Fruit fly (Drosophila melanogaster) whole organism, embryonic: ENCODE measurements around the gene CG32073.
A peak's percentile ranks its signal among the peaks of the same experiment; 100 is the strongest.

ENCODE experiments used
- ATbp ChIP-seq: fragments of 200-800 bp; sonication (Bioruptor generic); optimal IDR thresholded peaks from 2 replicates; lab custom pipeline; 2017; ENCODE audit warnings: missing biosample characterization, mild to moderate bottlenecking, missing genetic modification characterization, missing genetic modification reagents
- CG10267 ChIP-seq: fragments of 200-800 bp; sonication (Bioruptor generic); optimal IDR thresholded peaks from 2 replicates; lab custom pipeline; 2018; ENCODE audit warnings: missing biosample characterization, mild to moderate bottlenecking, missing genetic modification characterization, moderate library complexity
- CG11093 ChIP-seq: fragments of 200-800 bp; sonication (Bioruptor generic); IDR thresholded peaks from 3 replicates; pipeline ENCODE4 v1.3.6; 2022; ENCODE audit warnings: missing biosample characterization, missing genetic modification characterization
- CG11247 ChIP-seq: fragments of 200-800 bp; sonication (Bioruptor generic); IDR thresholded peaks from 2 replicates; pipeline ENCODE4 v1.3.6; 2022; ENCODE audit warnings: missing biosample characterization, missing genetic modification characterization
- CG11695 ChIP-seq: fragments of 200-800 bp; sonication (Bioruptor generic); IDR thresholded peaks from 3 replicates; pipeline ENCODE4 v1.3.6; 2022; ENCODE audit warnings: missing biosample characterization, missing genetic modification characterization
- CG11723 ChIP-seq: fragments of 200-800 bp; sonication (Bioruptor generic); optimal IDR thresholded peaks from 2 replicates; lab custom pipeline; 2017; ENCODE audit warnings: missing biosample characterization, mild to moderate bottlenecking, missing genetic modification characterization
- CG12104 ChIP-seq: fragments of 200-800 bp; sonication (Bioruptor generic); optimal IDR thresholded peaks from 3 replicates; lab custom pipeline; 2016; ENCODE audit warnings: missing biosample characterization, missing genetic modification characterization
- CG12236 ChIP-seq: fragments of 200-800 bp; sonication (Bioruptor generic); optimal IDR thresholded peaks from 2 replicates; lab custom pipeline; 2016; ENCODE audit warnings: missing biosample characterization, missing genetic modification characterization
- CG14860 ChIP-seq: fragments of 200-800 bp; sonication (Bioruptor generic); IDR thresholded peaks from 3 replicates; pipeline ENCODE4 v1.3.6; 2022; ENCODE audit warnings: missing biosample characterization, missing genetic modification characterization; ENCODE audit not compliant: partially characterized antibody
- CG1603 ChIP-seq: fragments of 200-800 bp; sonication (Bioruptor generic); optimal IDR thresholded peaks from 2 replicates; lab custom pipeline; 2019; ENCODE audit warnings: missing biosample characterization, mild to moderate bottlenecking, missing genetic modification characterization, moderate library complexity
- CG1647 ChIP-seq: fragments of 200-800 bp; sonication (Bioruptor generic); optimal IDR thresholded peaks from 3 replicates; lab custom pipeline; 2016; ENCODE audit warnings: missing biosample characterization, missing genetic modification characterization
- CG16813 ChIP-seq: fragments of 200-800 bp; sonication (Bioruptor generic); IDR thresholded peaks from 3 replicates; pipeline ENCODE4 v1.3.6; 2022; ENCODE audit warnings: missing biosample characterization, missing genetic modification characterization; ENCODE audit not compliant: partially characterized antibody
- CG17361 ChIP-seq: fragments of 200-800 bp; sonication (Bioruptor generic); IDR thresholded peaks from 3 replicates; pipeline ENCODE4 v1.3.6; 2022; ENCODE audit warnings: missing biosample characterization, missing genetic modification characterization
- CG17385 ChIP-seq: fragments of 200-800 bp; sonication (Bioruptor generic); optimal IDR thresholded peaks from 3 replicates; lab custom pipeline; 2018; ENCODE audit warnings: missing biosample characterization, mild to moderate bottlenecking, missing genetic modification characterization
- CG18011 ChIP-seq: fragments of 200-800 bp; sonication (Bioruptor generic); optimal IDR thresholded peaks from 2 replicates; lab custom pipeline; 2017; ENCODE audit warnings: missing biosample characterization, missing genetic modification characterization, mild to moderate bottlenecking, moderate library complexity, missing genotype
- CG18764 ChIP-seq: fragments of 200-800 bp; sonication (Bioruptor generic); optimal IDR thresholded peaks from 3 replicates; lab custom pipeline; 2016; ENCODE audit warnings: missing biosample characterization, missing genetic modification characterization
- CG2712 ChIP-seq: fragments of 200-800 bp; optimal IDR thresholded peaks from 3 replicates; lab custom pipeline; 2019; ENCODE audit warnings: missing biosample characterization, mild to moderate bottlenecking, missing genetic modification characterization, moderate library complexity
- CG2875 ChIP-seq: fragments of 200-800 bp; sonication (Bioruptor generic); optimal IDR thresholded peaks from 2 replicates; lab custom pipeline; 2017; ENCODE audit warnings: missing biosample characterization, mild to moderate bottlenecking, missing genetic modification characterization, missing genetic modification reagents
- CG33213 ChIP-seq: fragments of 200-800 bp; sonication (Bioruptor generic); optimal IDR thresholded peaks from 3 replicates; lab custom pipeline; 2016; ENCODE audit warnings: missing biosample characterization, missing genetic modification characterization
- CG34422 ChIP-seq: fragments of 200-800 bp; sonication (Bioruptor generic); IDR thresholded peaks from 3 replicates; pipeline ENCODE4 v1.3.6; 2022; ENCODE audit warnings: missing biosample characterization, missing genetic modification characterization
- CG7357 ChIP-seq: fragments of 200-800 bp; sonication (Bioruptor generic); IDR thresholded peaks from 3 replicates; pipeline ENCODE4 v1.3.6; 2022; ENCODE audit warnings: missing biosample characterization, missing genetic modification characterization
- CG8765 ChIP-seq: fragments of 200-800 bp; sonication (Bioruptor generic); IDR thresholded peaks from 2 replicates; pipeline ENCODE4 v1.3.6; 2022; ENCODE audit warnings: missing biosample characterization, missing genetic modification characterization
- CG8924 ChIP-seq: fragments of 200-800 bp; optimal IDR thresholded peaks from 3 replicates; lab custom pipeline; 2019; ENCODE audit warnings: missing biosample characterization, mild to moderate bottlenecking, missing genetic modification characterization, moderate library complexity
- CG9215 ChIP-seq: fragments of 200-800 bp; sonication (Bioruptor generic); IDR thresholded peaks from 2 replicates; pipeline ENCODE4 v1.3.6; 2022; ENCODE audit warnings: missing biosample characterization, missing genetic modification characterization
- CHES-1-like ChIP-seq: fragments of 200-800 bp; sonication (Bioruptor generic); optimal IDR thresholded peaks from 2 replicates; lab custom pipeline; 2016; ENCODE audit warnings: missing biosample characterization, missing genetic modification characterization
- CTCF ChIP-seq: fragments of 200-800 bp; sonication (Bioruptor generic); optimal IDR thresholded peaks from 2 replicates; lab custom pipeline; 2017; ENCODE audit warnings: missing biosample characterization, mild to moderate bottlenecking, missing genetic modification characterization, moderate library complexity
- Chrac-16 ChIP-seq: fragments of 200-800 bp; sonication (Bioruptor generic); optimal IDR thresholded peaks from 3 replicates; lab custom pipeline; 2016; ENCODE audit warnings: missing biosample characterization, missing genetic modification characterization
- Drgx ChIP-seq: fragments of 200-800 bp; sonication (Bioruptor generic); IDR thresholded peaks from 2 replicates; pipeline ENCODE4 v1.3.6; 2022; ENCODE audit warnings: missing biosample characterization, missing genetic modification characterization
- ERR ChIP-seq: fragments of 200-800 bp; sonication (Bioruptor generic); optimal IDR thresholded peaks from 2 replicates; lab custom pipeline; 2016; ENCODE audit warnings: missing biosample characterization, missing genetic modification characterization
- Nf-YA ChIP-seq: fragments of 200-800 bp; sonication (Bioruptor generic); IDR thresholded peaks from 2 replicates; pipeline ENCODE4 v1.3.6; 2022; ENCODE audit warnings: missing biosample characterization, missing genetic modification characterization
- NfI ChIP-seq: fragments of 200-800 bp; sonication (Bioruptor generic); optimal IDR thresholded peaks from 3 replicates; lab custom pipeline; 2018; ENCODE audit warnings: missing biosample characterization, mild to moderate bottlenecking, missing genetic modification characterization, moderate library complexity
- Oli ChIP-seq: fragments of 200-800 bp; sonication (Bioruptor generic); optimal IDR thresholded peaks from 2 replicates; lab custom pipeline; 2018; ENCODE audit warnings: missing biosample characterization, mild to moderate bottlenecking, missing genetic modification characterization, moderate library complexity
- Rx ChIP-seq: fragments of 200-800 bp; sonication (Bioruptor generic); IDR thresholded peaks from 2 replicates; pipeline ENCODE4 v1.3.6; 2022; ENCODE audit warnings: missing biosample characterization, missing genetic modification characterization
- Sin3A ChIP-seq: fragments of >200 bp; optimal IDR thresholded peaks from 2 replicates; lab custom pipeline; 2018
- Xrp1 ChIP-seq: fragments of 200-800 bp; sonication (Bioruptor generic); IDR thresholded peaks from 2 replicates; pipeline ENCODE4 v1.3.6; 2022; ENCODE audit warnings: missing biosample characterization, missing genetic modification characterization
- ab ChIP-seq: fragments of 200-800 bp; sonication (Bioruptor generic); optimal IDR thresholded peaks from 2 replicates; lab custom pipeline; 2016; ENCODE audit warnings: missing biosample characterization, missing genetic modification characterization
- chif ChIP-seq, 2 experiments: fragments of 200-800 bp; sonication (Bioruptor generic); optimal IDR thresholded peaks; 3 replicates each; lab custom pipeline; 2016; ENCODE audit warnings: missing biosample characterization in 2 of 2, missing genetic modification characterization in 2 of 2
- dmrt11E ChIP-seq: fragments of 200-800 bp; sonication (Bioruptor generic); optimal IDR thresholded peaks from 3 replicates; lab custom pipeline; 2018; ENCODE audit warnings: missing biosample characterization, mild to moderate bottlenecking, missing genetic modification characterization, moderate library complexity
- fd3F ChIP-seq: fragments of 200-800 bp; sonication (Bioruptor generic); optimal IDR thresholded peaks from 2 replicates; lab custom pipeline; 2018; ENCODE audit warnings: missing biosample characterization, mild to moderate bottlenecking, missing genetic modification characterization, moderate library complexity
- grn ChIP-seq: fragments of 200-800 bp; sonication (Bioruptor generic); optimal IDR thresholded peaks from 3 replicates; lab custom pipeline; 2017; ENCODE audit warnings: missing biosample characterization, missing genetic modification characterization
- kah ChIP-seq: fragments of 200-800 bp; sonication (Bioruptor generic); optimal IDR thresholded peaks from 2 replicates; lab custom pipeline; 2018; ENCODE audit warnings: missing biosample characterization, mild to moderate bottlenecking, missing genetic modification characterization
- kay ChIP-seq: fragments of 200-800 bp; sonication (Bioruptor generic); optimal IDR thresholded peaks from 2 replicates; lab custom pipeline; 2016; ENCODE audit warnings: missing biosample characterization, missing genetic modification characterization
- maf-S ChIP-seq: fragments of 200-800 bp; sonication (Bioruptor generic); optimal IDR thresholded peaks from 2 replicates; lab custom pipeline; 2016; ENCODE audit warnings: missing biosample characterization, missing genetic modification characterization
- p53 ChIP-seq: fragments of 200-800 bp; sonication (Bioruptor generic); optimal IDR thresholded peaks from 2 replicates; lab custom pipeline; 2016; ENCODE audit warnings: missing biosample characterization, missing genetic modification characterization
- phol ChIP-seq: fragments of 200-800 bp; sonication (Bioruptor generic); optimal IDR thresholded peaks from 3 replicates; lab custom pipeline; 2018; ENCODE audit warnings: missing biosample characterization, mild to moderate bottlenecking, missing genetic modification characterization, moderate library complexity
- repo ChIP-seq: fragments of 200-800 bp; sonication (Bioruptor generic); optimal IDR thresholded peaks from 2 replicates; lab custom pipeline; 2016; ENCODE audit warnings: missing biosample characterization, missing genetic modification characterization
- scrt ChIP-seq: fragments of 200-800 bp; sonication (Bioruptor generic); optimal IDR thresholded peaks from 2 replicates; lab custom pipeline; 2018; ENCODE audit warnings: missing biosample characterization, mild to moderate bottlenecking, missing genetic modification characterization, moderate library complexity
- sim ChIP-seq: fragments of 200-800 bp; sonication (Bioruptor generic); IDR thresholded peaks from 2 replicates; pipeline ENCODE4 v1.3.6; 2022; ENCODE audit warnings: missing biosample characterization, missing genetic modification characterization
- sisA ChIP-seq: fragments of 200-800 bp; sonication (Bioruptor generic); IDR thresholded peaks from 2 replicates; pipeline ENCODE4 v1.3.6; 2022; ENCODE audit warnings: missing biosample characterization, missing genetic modification characterization
- so ChIP-seq: fragments of 200-800 bp; sonication (Bioruptor generic); IDR thresholded peaks from 3 replicates; pipeline ENCODE4 v1.3.6; 2022; ENCODE audit warnings: missing biosample characterization, missing genetic modification characterization
- tap ChIP-seq: fragments of 200-800 bp; optimal IDR thresholded peaks from 3 replicates; lab custom pipeline; 2019; ENCODE audit warnings: missing biosample characterization, mild to moderate bottlenecking, missing genetic modification characterization, moderate library complexity
- vvl ChIP-seq: fragments of 200-800 bp; sonication (Bioruptor generic); IDR thresholded peaks from 2 replicates; pipeline ENCODE4 v1.3.6; 2022; ENCODE audit warnings: missing biosample characterization, missing genetic modification characterization
- zen ChIP-seq: fragments of 200-800 bp; sonication (Bioruptor generic); optimal IDR thresholded peaks from 3 replicates; lab custom pipeline; 2018; ENCODE audit warnings: missing biosample characterization, mild to moderate bottlenecking, missing genetic modification characterization, moderate library complexity
- zen2 ChIP-seq: fragments of 200-800 bp; sonication (Bioruptor generic); IDR thresholded peaks from 3 replicates; pipeline ENCODE4 v1.3.6; 2022; ENCODE audit warnings: missing biosample characterization, missing genetic modification characterization; ENCODE audit not compliant: partially characterized antibody

The CG32073 gene

DNA sequence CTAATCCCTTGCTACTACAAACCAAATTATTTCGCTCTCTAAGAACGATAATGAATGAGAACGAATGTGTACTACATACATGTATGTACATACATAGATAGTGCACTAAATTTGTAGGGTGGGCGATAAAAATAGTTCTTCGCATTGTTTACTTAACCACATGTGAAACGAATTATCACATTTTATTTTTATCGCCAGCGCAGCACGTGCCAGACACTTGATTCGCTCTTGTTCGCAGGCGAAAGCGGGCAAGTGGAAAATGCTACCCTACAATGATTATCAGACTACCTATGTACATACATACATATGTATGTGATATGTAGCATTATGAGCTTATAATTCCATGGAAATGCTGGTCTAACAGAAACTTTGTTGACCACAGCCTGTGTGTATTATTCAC, 21.6 kb downstream of the CG32073 start (continued):
- no peak for TF ChIP-seq CTCF (GFP tag; lab: Kevin White, UChicago)
- TF ChIP-seq CG18011 (GFP tag; lab: Kevin White, UChicago) = no peak
- TF ChIP-seq CG11695 (GFP tag; lab: Robert Waterston, UW) = no peak
- no peak for TF ChIP-seq kay
- no peak for TF ChIP-seq CG10267 (tag; lab: Kevin White, UChicago)
- no peak for TF ChIP-seq tap (tag; lab: Kevin White, UChicago)
- no peak for TF ChIP-seq CG16813 (GFP tag; lab: Robert Waterston, UW)
- TF ChIP-seq scrt (GFP tag; lab: Kevin White, UChicago) = no peak
- TF ChIP-seq sisA (GFP tag; lab: Robert Waterston, UW) = no peak
- no peak for TF ChIP-seq ab (GFP tag; lab: Kevin White, UChicago)
- TF ChIP-seq ATbp (GFP tag; lab: Kevin White, UChicago) = peak; percentile 12
- no peak for TF ChIP-seq CG2712 (tag; lab: Kevin White, UChicago)
- TF ChIP-seq maf-S (GFP tag; lab: Kevin White, UChicago) = no peak
- no peak for TF ChIP-seq CG14860 (GFP tag; lab: Robert Waterston, UW)
- TF ChIP-seq grn (GFP tag; lab: Kevin White, UChicago) = no peak
- TF ChIP-seq phol (tag; lab: Kevin White, UChicago) = no peak
- TF ChIP-seq CG12104 (GFP tag; lab: Kevin White, UChicago) = no peak
- TF ChIP-seq Nf-YA = no peak
- no peak for TF ChIP-seq CG11723
- peak; percentile 10 for TF ChIP-seq CG1603 (tag; lab: Kevin White, UChicago)
- no peak for TF ChIP-seq dmrt11E (tag; lab: Kevin White, UChicago)
- TF ChIP-seq CG9215 (GFP tag; lab: Robert Waterston, UW) = no peak
- no peak for TF ChIP-seq sim (GFP tag; lab: Robert Waterston, UW)
- no peak for TF ChIP-seq CG11093 (GFP tag; lab: Robert Waterston, UW)
- no peak for TF ChIP-seq Oli (tag; lab: Kevin White, UChicago)
- no peak for TF ChIP-seq CG12236 (GFP tag; lab: Kevin White, UChicago)
- TF ChIP-seq Chrac-16 (GFP tag; lab: Kevin White, UChicago) = no peak
- no peak for TF ChIP-seq p53 (GFP tag; lab: Kevin White, UChicago)
- TF ChIP-seq Xrp1 (GFP tag; lab: Robert Waterston, UW) = no peak
- no peak for TF ChIP-seq repo (GFP tag; lab: Kevin White, UChicago)
- peak; percentile 4 for TF ChIP-seq fd3F (GFP tag; lab: Kevin White, UChicago)
- no peak for TF ChIP-seq CG2875 (GFP tag; lab: Kevin White, UChicago)
- TF ChIP-seq CG17361 (GFP tag; lab: Robert Waterston, UW) = no peak
- TF ChIP-seq Drgx (GFP tag; lab: Robert Waterston, UW) = no peak
- TF ChIP-seq CG34422 (GFP tag; lab: Robert Waterston, UW) = 0 out of 3 replicates have a peak, but pooled peaks have one; percentile 30
- TF ChIP-seq so (GFP tag; lab: Robert Waterston, UW) = 0 out of 3 replicates have a peak, but pooled peaks have one; percentile 31
- no peak for TF ChIP-seq zen
- TF ChIP-seq CHES-1-like = no peak
- TF ChIP-seq CG8924 (tag; lab: Kevin White, UChicago) = no peak
- TF ChIP-seq Sin3A (lab: Kevin White, UChicago) = no peak
- TF ChIP-seq NfI (GFP tag; lab: Kevin White, UChicago) = no peak
- no peak for TF ChIP-seq CG8765 (GFP tag; lab: Robert Waterston, UW)
- TF ChIP-seq CG7357 = no peak
- TF ChIP-seq ERR (GFP tag; lab: Kevin White, UChicago) = no peak
- no peak for TF ChIP-seq CG17385 (GFP tag; lab: Kevin White, UChicago)
- no peak for TF ChIP-seq vvl
- peak; percentile 84 for TF ChIP-seq kah (GFP tag; lab: Kevin White, UChicago)
- TF ChIP-seq Rx = no peak
- no peak for TF ChIP-seq CG18764 (GFP tag; lab: Kevin White, UChicago)
- TF ChIP-seq CG33213 (GFP tag; lab: Kevin White, UChicago) = no peak
- no peak for TF ChIP-seq CG11247 (GFP tag; lab: Robert Waterston, UW)
- no peak for TF ChIP-seq chif (GFP tag; optimal IDR thresholded peaks at IDR 0.05; lab: Kevin White, UChicago)
- TF ChIP-seq zen2 = no peak
- TF ChIP-seq CG1647 (GFP tag; lab: Kevin White, UChicago) = no peak
